Fruit fly (Drosophila melanogaster) whole organism, prepupa: ENCODE data around the gene Rtel1.

Source experiments
- Blimp-1 ChIP-seq: fragments of 200-800 bp; sonication (Bioruptor generic); optimal IDR thresholded peaks from 3 replicates; lab custom pipeline; 2017; ENCODE audit warnings: missing biosample characterization, missing genetic modification characterization, mild to moderate bottlenecking, moderate library complexity, missing genetic modification reagents
- CG10631 ChIP-seq: fragments of 200-800 bp; sonication (Bioruptor generic); optimal IDR thresholded peaks from 2 replicates; lab custom pipeline; 2016; ENCODE audit warnings: missing biosample characterization, missing genetic modification characterization
- CG10669 ChIP-seq: fragments of 200-800 bp; sonication (Bioruptor generic); optimal IDR thresholded peaks from 3 replicates; lab custom pipeline; 2018; ENCODE audit warnings: missing biosample characterization, mild to moderate bottlenecking, missing genetic modification characterization, moderate library complexity
- CG11294 ChIP-seq: fragments of 200-800 bp; sonication (Bioruptor generic); IDR thresholded peaks from 2 replicates; pipeline ENCODE4 v1.3.6; 2022; ENCODE audit warnings: missing biosample characterization, missing genetic modification characterization
- CG11902 ChIP-seq: fragments of 200-800 bp; sonication (Bioruptor generic); optimal IDR thresholded peaks from 3 replicates; lab custom pipeline; 2016; ENCODE audit warnings: missing biosample characterization, missing genetic modification characterization
- CG15336 ChIP-seq: fragments of 200-800 bp; sonication (Bioruptor generic); IDR thresholded peaks from 2 replicates; pipeline ENCODE4 v1.3.6; 2022; ENCODE audit warnings: missing biosample characterization, missing genetic modification characterization
- CG1621 ChIP-seq: fragments of 200-800 bp; sonication (Bioruptor generic); optimal IDR thresholded peaks from 3 replicates; lab custom pipeline; 2018; ENCODE audit warnings: missing biosample characterization, mild to moderate bottlenecking, missing genetic modification characterization
- CG16779 ChIP-seq: fragments of 200-800 bp; sonication (Bioruptor generic); optimal IDR thresholded peaks from 3 replicates; lab custom pipeline; 2017; ENCODE audit warnings: missing biosample characterization, mild to moderate bottlenecking, missing genetic modification characterization
- CG3032 ChIP-seq: fragments of 200-800 bp; optimal IDR thresholded peaks from 2 replicates; lab custom pipeline; 2019; ENCODE audit warnings: missing biosample characterization, mild to moderate bottlenecking, missing genetic modification characterization, moderate library complexity
- CG31627 ChIP-seq: fragments of 200-800 bp; sonication (Bioruptor generic); optimal IDR thresholded peaks from 3 replicates; lab custom pipeline; 2016; ENCODE audit warnings: missing biosample characterization, missing genetic modification characterization
- CG32006 ChIP-seq: fragments of 200-800 bp; sonication (Bioruptor generic); optimal IDR thresholded peaks from 3 replicates; lab custom pipeline; 2017; ENCODE audit warnings: missing biosample characterization, mild to moderate bottlenecking, missing genetic modification characterization
- CG34406 ChIP-seq: fragments of 200-800 bp; sonication (Bioruptor generic); optimal IDR thresholded peaks from 3 replicates; lab custom pipeline; 2016; ENCODE audit warnings: missing biosample characterization, missing genetic modification characterization
- CG3919 ChIP-seq: fragments of 200-800 bp; sonication (Bioruptor generic); optimal IDR thresholded peaks from 3 replicates; lab custom pipeline; 2016; ENCODE audit warnings: missing biosample characterization, missing genetic modification characterization
- CG6276 ChIP-seq: fragments of 200-800 bp; sonication (Bioruptor generic); optimal IDR thresholded peaks from 2 replicates; lab custom pipeline; 2017; ENCODE audit warnings: missing biosample characterization, mild to moderate bottlenecking, missing genetic modification characterization
- CG6808 ChIP-seq: fragments of 200-800 bp; sonication (Bioruptor generic); optimal IDR thresholded peaks from 3 replicates; lab custom pipeline; 2017; ENCODE audit warnings: missing biosample characterization, missing genetic modification characterization, mild to moderate bottlenecking, moderate library complexity, missing genetic modification reagents
- CG6854 ChIP-seq: fragments of 200-800 bp; sonication (Bioruptor generic); optimal IDR thresholded peaks from 2 replicates; lab custom pipeline; 2017; ENCODE audit warnings: missing biosample characterization, mild to moderate bottlenecking, missing genetic modification characterization
- CG7368 ChIP-seq: fragments of 200-800 bp; sonication (Bioruptor generic); optimal IDR thresholded peaks from 3 replicates; lab custom pipeline; 2016; ENCODE audit warnings: missing biosample characterization, missing genetic modification characterization
- CG8319 ChIP-seq: fragments of 200-800 bp; sonication (Bioruptor generic); optimal IDR thresholded peaks from 3 replicates; lab custom pipeline; 2016; ENCODE audit warnings: missing biosample characterization, missing genetic modification characterization
- CG8632 ChIP-seq: fragments of 200-800 bp; sonication (Bioruptor generic); optimal IDR thresholded peaks from 3 replicates; lab custom pipeline; 2016; ENCODE audit warnings: missing biosample characterization, missing genetic modification characterization
- CG9139 ChIP-seq: fragments of 200-800 bp; sonication (Bioruptor generic); optimal IDR thresholded peaks from 3 replicates; lab custom pipeline; 2017; ENCODE audit warnings: missing biosample characterization, mild to moderate bottlenecking, missing genetic modification characterization
- Eip75B ChIP-seq: fragments of 200-800 bp; sonication (Bioruptor generic); optimal IDR thresholded peaks from 3 replicates; lab custom pipeline; 2016; ENCODE audit warnings: missing biosample characterization, missing genetic modification characterization
- Ets21C ChIP-seq: fragments of 200-800 bp; sonication (Bioruptor generic); optimal IDR thresholded peaks from 3 replicates; lab custom pipeline; 2016; ENCODE audit warnings: missing biosample characterization, missing genetic modification characterization
- Gug ChIP-seq: fragments of 200-800 bp; sonication (Bioruptor generic); IDR thresholded peaks from 2 replicates; pipeline ENCODE4 v1.3.6; 2022; ENCODE audit warnings: missing biosample characterization, missing genetic modification characterization
- Hr39 ChIP-seq: fragments of 200-800 bp; sonication (Bioruptor generic); optimal IDR thresholded peaks from 2 replicates; lab custom pipeline; 2016; ENCODE audit warnings: missing biosample characterization, missing genetic modification characterization
- Hr4 ChIP-seq: fragments of 200-800 bp; sonication (Bioruptor generic); optimal IDR thresholded peaks from 3 replicates; lab custom pipeline; 2016; ENCODE audit warnings: missing biosample characterization, missing genetic modification characterization
- Lpt ChIP-seq: fragments of 200-800 bp; sonication (Bioruptor generic); optimal IDR thresholded peaks from 3 replicates; lab custom pipeline; 2016; ENCODE audit warnings: missing biosample characterization, missing genetic modification characterization
- Smox ChIP-seq: fragments of 200-800 bp; sonication (Bioruptor generic); optimal IDR thresholded peaks from 3 replicates; lab custom pipeline; 2016; ENCODE audit warnings: missing biosample characterization, missing genetic modification characterization
- Sox14 ChIP-seq: fragments of 200-800 bp; sonication (Bioruptor generic); optimal IDR thresholded peaks from 3 replicates; lab custom pipeline; 2016; ENCODE audit warnings: missing biosample characterization, missing genetic modification characterization
- Sox15 ChIP-seq: fragments of 200-800 bp; sonication (Bioruptor generic); optimal IDR thresholded peaks from 3 replicates; lab custom pipeline; 2016; ENCODE audit warnings: missing biosample characterization, missing genetic modification characterization
- acj6 ChIP-seq: fragments of 200-800 bp; sonication (Bioruptor generic); optimal IDR thresholded peaks from 3 replicates; lab custom pipeline; 2016; ENCODE audit warnings: missing biosample characterization, missing genetic modification characterization
- dac ChIP-seq: fragments of 200-800 bp; sonication (Bioruptor generic); optimal IDR thresholded peaks from 2 replicates; lab custom pipeline; 2017; ENCODE audit warnings: missing biosample characterization, mild to moderate bottlenecking, missing genetic modification characterization
- eg ChIP-seq: fragments of 200-800 bp; sonication (Bioruptor generic); IDR thresholded peaks from 3 replicates; pipeline ENCODE4 v1.3.6; 2022; ENCODE audit warnings: missing biosample characterization, missing genetic modification characterization
- esn ChIP-seq: fragments of 200-800 bp; sonication (Bioruptor generic); optimal IDR thresholded peaks from 2 replicates; lab custom pipeline; 2016; ENCODE audit warnings: missing biosample characterization, mild to moderate bottlenecking, missing genetic modification characterization, moderate library complexity
- fd59A ChIP-seq: fragments of 200-800 bp; sonication (Bioruptor generic); optimal IDR thresholded peaks from 2 replicates; lab custom pipeline; 2017; ENCODE audit warnings: missing biosample characterization, mild to moderate bottlenecking, missing genetic modification characterization, missing genetic modification reagents
- fkh ChIP-seq: fragments of 200-800 bp; sonication (Bioruptor generic); optimal IDR thresholded peaks from 3 replicates; lab custom pipeline; 2017; ENCODE audit warnings: missing biosample characterization, mild to moderate bottlenecking, missing genetic modification characterization, moderate library complexity
- lz ChIP-seq: fragments of 200-800 bp; sonication (Bioruptor generic); optimal IDR thresholded peaks from 3 replicates; lab custom pipeline; 2016; ENCODE audit warnings: missing biosample characterization, missing genetic modification characterization
- net ChIP-seq: fragments of 200-800 bp; sonication (Bioruptor generic); optimal IDR thresholded peaks from 3 replicates; lab custom pipeline; 2016; ENCODE audit warnings: missing biosample characterization, missing genetic modification characterization
- salr ChIP-seq, 2 experiments: fragments of 200-800 bp; sonication (Bioruptor generic); optimal IDR thresholded peaks; 3 replicates each; lab custom pipeline; 2016 to 2018; ENCODE audit warnings: missing biosample characterization in 2 of 2, missing genetic modification characterization in 2 of 2, mild to moderate bottlenecking in 1 of 2
- spab ChIP-seq: fragments of 200-800 bp; sonication (Bioruptor generic); optimal IDR thresholded peaks from 2 replicates; lab custom pipeline; 2017; ENCODE audit warnings: missing biosample characterization, mild to moderate bottlenecking, missing genetic modification characterization, missing genetic modification reagents
- ss ChIP-seq, 2 experiments: fragments of 200-800 bp; sonication (Bioruptor generic); optimal IDR thresholded peaks; 2 replicates in 1 of 2; 3 replicates in 1 of 2; lab custom pipeline; 2017 to 2018; ENCODE audit warnings: mild to moderate bottlenecking in 2 of 2, missing biosample characterization in 2 of 2, missing genetic modification characterization in 2 of 2, moderate library complexity in 1 of 2
- svp ChIP-seq: fragments of 200-800 bp; sonication (Bioruptor generic); peaks from one replicate; lab custom pipeline; 2016; ENCODE audit warnings: missing biosample characterization, missing genetic modification characterization
- topi ChIP-seq: fragments of 200-800 bp; sonication (Bioruptor generic); optimal IDR thresholded peaks from 3 replicates; lab custom pipeline; 2016; ENCODE audit warnings: missing biosample characterization, missing genetic modification characterization

Gene Rtel1

DNA sequence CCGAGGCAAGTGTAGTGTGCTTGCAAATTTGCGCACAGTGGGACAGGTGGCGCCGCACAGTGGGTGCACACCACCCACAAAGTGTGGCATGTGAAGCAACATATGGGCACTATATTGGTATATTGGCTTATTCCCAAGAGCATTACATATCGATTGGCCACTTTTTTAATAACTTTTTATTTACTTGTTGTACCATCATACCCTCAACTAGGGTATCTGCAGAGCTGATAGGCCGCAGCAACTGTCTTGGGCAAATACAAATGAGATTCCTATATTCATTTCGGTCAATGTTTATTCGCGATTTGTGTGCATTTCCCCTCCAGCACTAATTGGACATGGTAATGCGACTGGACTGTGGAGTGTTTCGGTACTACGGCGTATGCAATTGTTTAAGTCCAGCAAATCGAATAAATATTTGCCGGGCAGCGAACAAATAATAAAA is 22.8 kb upstream of the Rtel1 start (continued):
- TF ChIP-seq Smox (GFP tag; lab: Kevin White, UChicago) (peak; percentile 55), svp (GFP tag; lab: Kevin White, UChicago) (peak; percentile 86), net (GFP tag; lab: Kevin White, UChicago) (peak; percentile 88), acj6 (GFP tag; lab: Kevin White, UChicago) (peak; percentile 88), CG6854 (GFP tag; lab: Kevin White, UChicago) (no peak), CG10669 (GFP tag; lab: Kevin White, UChicago) (peak; percentile 80), fd59A (GFP tag; lab: Kevin White, UChicago) (peak; percentile 76), CG3032 (tag; lab: Kevin White, UChicago) (peak; percentile 87), Hr4 (GFP tag; lab: Kevin White, UChicago) (peak; percentile 94), Ets21C (GFP tag; lab: Kevin White, UChicago) (peak; percentile 46), CG15336 (GFP tag; lab: Robert Waterston, UW) (peak; percentile 88), eg (GFP tag; lab: Robert Waterston, UW) (peak; percentile 94), CG34406 (GFP tag; lab: Kevin White, UChicago) (peak; percentile 75), Sox15 (GFP tag; lab: Kevin White, UChicago) (peak; percentile 73), Hr39 (GFP tag; lab: Kevin White, UChicago) (peak; percentile 76), Lpt (GFP tag; lab: Kevin White, UChicago) (peak; percentile 91), CG10631 (peak; percentile 87), topi (peak; percentile 78), Blimp-1 (no peak), CG7368 (GFP tag; lab: Kevin White, UChicago) (peak; percentile 85), CG6276 (GFP tag; lab: Kevin White, UChicago) (peak; percentile 87), CG9139 (GFP tag; lab: Kevin White, UChicago) (no peak), dac (peak; percentile 88), lz (GFP tag; lab: Kevin White, UChicago) (peak; percentile 77), CG3919 (peak; percentile 89), CG32006 (GFP tag; lab: Kevin White, UChicago) (peak; percentile 94), salr (GFP tag; optimal IDR thresholded peaks at IDR 0.05; lab: Kevin White, UChicago) (peak; percentile 72 to 89), CG31627 (GFP tag; lab: Kevin White, UChicago) (peak; percentile 63), ss (GFP tag; optimal IDR thresholded peaks at IDR 0.05; lab: Kevin White, UChicago) (peak; percentile 27 to 62), Eip75B (GFP tag; lab: Kevin White, UChicago) (peak; percentile 87), CG1621 (peak; percentile 73), CG16779 (tag; lab: Kevin White, UChicago) (peak; percentile 35), CG11294 (GFP tag; lab: Robert Waterston, UW) (peak; percentile 84), spab (GFP tag; lab: Kevin White, UChicago) (peak; percentile 68), fkh (GFP tag; lab: Kevin White, UChicago) (peak; percentile 83), Sox14 (GFP tag; lab: Kevin White, UChicago) (peak; percentile 89), CG8632 (GFP tag; lab: Kevin White, UChicago) (peak; percentile 77), CG8319 (GFP tag; lab: Kevin White, UChicago) (peak; percentile 68), CG6808 (GFP tag; lab: Kevin White, UChicago) (peak; percentile 69), esn (GFP tag; lab: Kevin White, UChicago) (peak; percentile 76), Gug (GFP tag; lab: Robert Waterston, UW) (peak; percentile 88), CG11902 (GFP tag; lab: Kevin White, UChicago) (peak; percentile 59)
